4 worm cellular contexts compared by ENCODE assay signal in the genomic region with DNA sequence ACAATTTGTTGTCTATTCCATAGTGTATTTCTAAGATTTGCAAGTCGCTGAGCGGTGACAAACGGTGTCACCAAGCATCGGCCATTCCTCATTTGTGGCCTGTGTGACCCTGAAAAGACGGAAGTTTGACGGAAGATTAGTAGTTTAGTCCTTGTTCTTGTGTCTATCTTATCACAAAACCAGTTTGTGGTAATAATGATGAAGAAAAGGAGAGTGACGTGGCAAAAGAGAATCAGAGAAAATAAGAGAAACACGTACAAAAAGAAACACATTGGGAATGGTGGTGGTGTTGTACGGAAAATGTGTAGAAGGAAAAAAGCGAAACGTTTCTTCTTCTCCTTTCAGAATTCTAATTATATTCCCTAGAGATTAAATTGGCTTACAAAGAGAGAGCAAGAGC.
TF ChIP-seq lines count a peak whose summit lies in the region.

Gene mcu-1, minus strand, starts transcription at position 109 of the 400 bp plus-strand sequence.

TF ChIP-seq in whole organism, L1 larva, 84 proteins besides CTCF, POLR2A, EP300 and RAD21 (continued from another document):
- no peak for TF ChIP-seq hlh-17 (GFP tag; optimal IDR thresholded peaks at IDR 0.05; lab: Kevin White, UChicago; ENCODE audit: borderline replicate concordance)
- TF ChIP-seq nhr-85 (tag; lab: Kevin White, UChicago) = peak; percentile 97
- TF ChIP-seq nhr-19 (GFP tag; conservative IDR thresholded peaks at IDR 0.05; lab: Robert Waterston, UW) = peak; percentile 17; the same call in 1 of the 2 replicates
- no peak for TF ChIP-seq ceh-82 (tag; optimal IDR thresholded peaks at IDR 0.05; lab: Kevin White, UChicago)
- TF ChIP-seq efl-1 (optimal IDR thresholded peaks at IDR 0.05; lab: Kevin White, UChicago) = no peak
- peak in 1 of 2 experiments; percentile 92 for TF ChIP-seq efl-1 (GFP tag; optimal IDR thresholded peaks at IDR 0.05 in 1 of 2; lab: Kevin White, UChicago)
- peak; percentile 95 for TF ChIP-seq blmp-1 (tag; optimal IDR thresholded peaks at IDR 0.05; lab: Kevin White, UChicago)
- TF ChIP-seq nhr-71 (tag; optimal IDR thresholded peaks at IDR 0.05; lab: Kevin White, UChicago) = peak; percentile 64
- TF ChIP-seq tbx-2 (tag; optimal IDR thresholded peaks at IDR 0.05; lab: Kevin White, UChicago) = peak; percentile 57
- peak; percentile 86 for TF ChIP-seq lin-14 (GFP tag; optimal IDR thresholded peaks at IDR 0.05; lab: Kevin White, UChicago)
- peak in 1 of 2 experiments; percentile 68 for TF ChIP-seq lin-35 (GFP tag; optimal IDR thresholded peaks at IDR 0.05; lab: Kevin White, UChicago)
- TF ChIP-seq lsy-2 (tag; optimal IDR thresholded peaks at IDR 0.05; lab: Kevin White, UChicago) = peak in 1 of 2 experiments; percentile 48

TF ChIP-seq in whole organism, L2 larva, 48 proteins besides CTCF, POLR2A, EP300 and RAD21 (continued from another document):
- peak; percentile 84 for TF ChIP-seq fos-1 (tag; optimal IDR thresholded peaks at IDR 0.05; lab: Kevin White, UChicago)
- TF ChIP-seq mdl-1 (tag; optimal IDR thresholded peaks at IDR 0.05; lab: Kevin White, UChicago) = no peak
- TF ChIP-seq ztf-1 (GFP tag; conservative IDR thresholded peaks at IDR 0.05; lab: Robert Waterston, UW) = no peak
- peak; percentile 44 for TF ChIP-seq egl-27 (tag; optimal IDR thresholded peaks at IDR 0.05; lab: Kevin White, UChicago)
- TF ChIP-seq zag-1 (tag; optimal IDR thresholded peaks at IDR 0.05; lab: Kevin White, UChicago) = no peak
- no peak for TF ChIP-seq elt-3 (tag; optimal IDR thresholded peaks at IDR 0.05; lab: Kevin White, UChicago)
- peak; percentile 91 for TF ChIP-seq sma-9 (GFP tag; optimal IDR thresholded peaks at IDR 0.05; lab: Kevin White, UChicago)
- TF ChIP-seq sma-9 (tag; optimal IDR thresholded peaks at IDR 0.05; lab: Kevin White, UChicago) = no peak
- TF ChIP-seq nhr-25 (tag; optimal IDR thresholded peaks at IDR 0.05; lab: Kevin White, UChicago) = peak; percentile 80
- TF ChIP-seq lin-11 (tag; optimal IDR thresholded peaks at IDR 0.05; lab: Kevin White, UChicago) = no peak
- no peak for TF ChIP-seq dmd-4 (tag; optimal IDR thresholded peaks at IDR 0.05; lab: Kevin White, UChicago)
- TF ChIP-seq blmp-1 (tag; optimal IDR thresholded peaks at IDR 0.05; lab: Kevin White, UChicago; ENCODE audit: insufficient read depth) = peak; percentile 84
- TF ChIP-seq lin-39 (tag; optimal IDR thresholded peaks at IDR 0.05; lab: Kevin White, UChicago) = no peak

TF ChIP-seq in whole organism, L3 larva, 47 proteins besides CTCF, POLR2A, EP300 and RAD21 (continued from another document):
- TF ChIP-seq elt-3 (tag; optimal IDR thresholded peaks at IDR 0.05; lab: Kevin White, UChicago) = peak in 1 of 3 experiments; percentile 52
- no peak for TF ChIP-seq pqm-1 (tag; optimal IDR thresholded peaks at IDR 0.05; lab: Kevin White, UChicago)
- TF ChIP-seq hmg-11 (tag; optimal IDR thresholded peaks at IDR 0.05; lab: Kevin White, UChicago) = peak; percentile 10
- TF ChIP-seq nhr-23 (tag; optimal IDR thresholded peaks at IDR 0.05; lab: Kevin White, UChicago) = peak; percentile 96

TF ChIP-seq in whole organism, L4 larva, 104 proteins besides CTCF, POLR2A, EP300 and RAD21 (continued from another document):
- TF ChIP-seq nhr-237 (tag; optimal IDR thresholded peaks at IDR 0.05; lab: Kevin White, UChicago) (no peak), cey-2 (tag; optimal IDR thresholded peaks at IDR 0.05; lab: Kevin White, UChicago; ENCODE audit: borderline replicate concordance, insufficient read depth) (no peak), pqm-1 (tag; optimal IDR thresholded peaks at IDR 0.05; lab: Kevin White, UChicago) (no peak), ces-1 (GFP tag; optimal IDR thresholded peaks at IDR 0.05; lab: Kevin White, UChicago) (no peak), nhr-10 (tag; optimal IDR thresholded peaks at IDR 0.05; lab: Kevin White, UChicago) (no peak), nhr-11 (tag; optimal IDR thresholded peaks at IDR 0.05; lab: Kevin White, UChicago) (no peak), ceh-82 (tag; optimal IDR thresholded peaks at IDR 0.05; lab: Kevin White, UChicago) (no peak), egl-43 (GFP tag; IDR thresholded peaks at IDR 0.05; lab: Robert Waterston, UW) (no peak), nhr-25 (tag; optimal IDR thresholded peaks at IDR 0.05; lab: Kevin White, UChicago; ENCODE audit: borderline replicate concordance, insufficient read depth) (no peak), lin-15B (tag; optimal IDR thresholded peaks at IDR 0.05; lab: Kevin White, UChicago) (no peak), tra-1 (GFP tag; IDR thresholded peaks at IDR 0.05; lab: Robert Waterston, UW) (0 out of 2 replicates have a peak, but pooled peaks have one; percentile 9), ama-1 (optimal IDR thresholded peaks at IDR 0.05; lab: Kevin White, UChicago) (no peak), fos-1 (tag; optimal IDR thresholded peaks at IDR 0.05; lab: Kevin White, UChicago) (no peak), lin-39 (tag; optimal IDR thresholded peaks at IDR 0.05; lab: Kevin White, UChicago) (no peak), gei-8 (GFP tag; optimal IDR thresholded peaks at IDR 0.05; lab: Kevin White, UChicago) (no peak), hif-1 (tag; optimal IDR thresholded peaks at IDR 0.05; lab: Kevin White, UChicago) (no peak), pha-4 (GFP tag; IDR thresholded peaks at IDR 0.05; lab: Robert Waterston, UW) (no peak), pha-4 (tag; optimal IDR thresholded peaks at IDR 0.05; lab: Kevin White, UChicago) (no peak), dmd-9 (GFP tag; IDR thresholded peaks at IDR 0.05; lab: Robert Waterston, UW) (no peak), dmd-6 (GFP tag; IDR thresholded peaks at IDR 0.05; lab: Robert Waterston, UW) (0 out of 2 replicates have a peak, but pooled peaks have one; percentile 18), mxl-2 (GFP tag; conservative IDR thresholded peaks at IDR 0.05; lab: Robert Waterston, UW) (no peak), daf-12 (tag; optimal IDR thresholded peaks at IDR 0.05; lab: Kevin White, UChicago) (no peak), Y105C5A.15 (GFP tag; IDR thresholded peaks at IDR 0.05; lab: Robert Waterston, UW) (no peak), nhr-77 (tag; optimal IDR thresholded peaks at IDR 0.05; lab: Kevin White, UChicago) (peak; percentile 69), lin-13 (GFP tag; optimal IDR thresholded peaks at IDR 0.05; lab: Kevin White, UChicago) (no peak), nhr-48 (tag; optimal IDR thresholded peaks at IDR 0.05; lab: Kevin White, UChicago) (peak; percentile 19), hlh-11 (tag; optimal IDR thresholded peaks at IDR 0.05; lab: Kevin White, UChicago) (peak; percentile 56), rbr-2 (tag; optimal IDR thresholded peaks at IDR 0.05; lab: Kevin White, UChicago) (no peak), snpc-4 (tag; optimal IDR thresholded peaks at IDR 0.05; lab: Kevin White, UChicago) (no peak)
TF ChIP-seq in whole organism, L4 larva: peak in this region for 12.
